Fruit fly (Drosophila melanogaster) whole organism, prepupa: ENCODE data around the gene Mgat3.

ENCODE experiments used
- CG10669 ChIP-seq: fragments of 200-800 bp; sonication (Bioruptor generic); optimal IDR thresholded peaks from 3 replicates; lab custom pipeline; 2018; ENCODE audit warnings: missing biosample characterization, mild to moderate bottlenecking, missing genetic modification characterization, moderate library complexity
- CG3919 ChIP-seq: fragments of 200-800 bp; sonication (Bioruptor generic); optimal IDR thresholded peaks from 3 replicates; lab custom pipeline; 2016; ENCODE audit warnings: missing biosample characterization, missing genetic modification characterization
- CG6163 ChIP-seq: fragments of 200-800 bp; sonication (Bioruptor generic); IDR thresholded peaks from 3 replicates; pipeline ENCODE4 v1.3.6; 2022; ENCODE audit warnings: missing biosample characterization, missing genetic modification characterization
- CG8319 ChIP-seq: fragments of 200-800 bp; sonication (Bioruptor generic); optimal IDR thresholded peaks from 3 replicates; lab custom pipeline; 2016; ENCODE audit warnings: missing biosample characterization, missing genetic modification characterization
- Hr39 ChIP-seq: fragments of 200-800 bp; sonication (Bioruptor generic); optimal IDR thresholded peaks from 2 replicates; lab custom pipeline; 2016; ENCODE audit warnings: missing biosample characterization, missing genetic modification characterization
- Lpt ChIP-seq: fragments of 200-800 bp; sonication (Bioruptor generic); optimal IDR thresholded peaks from 3 replicates; lab custom pipeline; 2016; ENCODE audit warnings: missing biosample characterization, missing genetic modification characterization
- OdsH ChIP-seq: fragments of 200-800 bp; sonication (Bioruptor generic); optimal IDR thresholded peaks from 3 replicates; lab custom pipeline; 2016; ENCODE audit warnings: missing biosample characterization, missing genetic modification characterization
- Sox15 ChIP-seq: fragments of 200-800 bp; sonication (Bioruptor generic); optimal IDR thresholded peaks from 3 replicates; lab custom pipeline; 2016; ENCODE audit warnings: missing biosample characterization, missing genetic modification characterization
- fd85E ChIP-seq: fragments of 200-800 bp; sonication (Bioruptor generic); optimal IDR thresholded peaks from 3 replicates; lab custom pipeline; 2016; ENCODE audit warnings: missing biosample characterization, missing genetic modification characterization

DNA sequence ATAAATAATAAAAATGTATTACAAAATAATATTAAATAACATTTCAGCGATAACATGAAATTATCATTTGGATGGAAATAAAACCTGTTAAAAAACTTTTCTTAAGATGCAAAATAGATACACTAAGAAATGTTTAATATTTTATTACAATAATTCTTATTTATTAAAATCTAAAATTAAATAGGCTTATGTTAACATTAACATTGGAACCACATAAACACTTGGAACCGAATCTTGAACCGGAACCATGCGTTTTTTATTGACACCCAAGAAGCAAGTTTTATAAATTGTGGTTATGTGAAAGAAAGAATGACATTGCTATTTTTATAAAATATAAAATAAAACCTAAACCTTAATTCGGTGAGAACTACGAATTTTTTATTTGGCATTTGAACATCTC, 22.2 kb downstream of the Mgat3 start, which contains the start of gene kmg:
- TF ChIP-seq Hr39 (GFP tag; lab: Kevin White, UChicago), result no peak
- no peak for TF ChIP-seq CG6163 (GFP tag; lab: Robert Waterston, UW)
- TF ChIP-seq CG10669, result no peak
- no peak for TF ChIP-seq OdsH
- no peak for TF ChIP-seq Sox15 (GFP tag; lab: Kevin White, UChicago)
- no peak for TF ChIP-seq CG8319
- no peak for TF ChIP-seq CG3919 (GFP tag; lab: Kevin White, UChicago)
- no peak for TF ChIP-seq Lpt (GFP tag; lab: Kevin White, UChicago)
- TF ChIP-seq fd85E (GFP tag; lab: Kevin White, UChicago), result no peak
